Worm (Caenorhabditis elegans) whole organism, L3 larva: ENCODE results near the gene C08B6.5.

Experiments used
- aly-2 ChIP-seq: fragments of 150-350 bp; optimal IDR thresholded peaks from 2 replicates; lab custom pipeline; 2014; ENCODE audit warnings: missing biosample characterization, missing genetic modification characterization
- ceh-82 ChIP-seq: fragments of 150-350 bp; optimal IDR thresholded peaks from 2 replicates; lab custom pipeline; 2014; ENCODE audit warnings: missing biosample characterization, missing genetic modification characterization
- elt-1 ChIP-seq: fragments of 150-350 bp; optimal IDR thresholded peaks from 2 replicates; lab custom pipeline; 2014; ENCODE audit warnings: missing biosample characterization, missing genetic modification characterization
- fkh-10 ChIP-seq: sonication (generic microtip); optimal IDR thresholded peaks from 2 replicates; lab custom pipeline; 2017; ENCODE audit warnings: missing biosample characterization, missing genetic modification reagents, missing genetic modification characterization
- fkh-2 ChIP-seq: fragments of 150-350 bp; optimal IDR thresholded peaks from 2 replicates; lab custom pipeline; 2014; ENCODE audit warnings: missing biosample characterization, missing genetic modification reagents, missing genetic modification characterization
- jun-1 ChIP-seq: fragments of 150-350 bp; optimal IDR thresholded peaks from 2 replicates; lab custom pipeline; 2014; ENCODE audit warnings: missing biosample characterization, missing genetic modification reagents, missing genetic modification characterization
- nhr-25 ChIP-seq: sonication (generic microtip); optimal IDR thresholded peaks from 2 replicates; lab custom pipeline; 2017; ENCODE audit warnings: missing biosample characterization, missing genetic modification characterization
- snpc-4 ChIP-seq: fragments of 150-350 bp; optimal IDR thresholded peaks from 2 replicates; lab custom pipeline; 2014; ENCODE audit warnings: missing biosample characterization, missing genetic modification characterization
- ztf-11 ChIP-seq: fragments of 150-350 bp; optimal IDR thresholded peaks from 2 replicates; lab custom pipeline; 2014; ENCODE audit warnings: missing biosample characterization, missing genetic modification characterization

- TF ChIP-seq snpc-4 (tag; lab: Kevin White, UChicago) (no peak), ceh-82 (tag; lab: Kevin White, UChicago) (no peak), fkh-2 (tag; lab: Kevin White, UChicago) (no peak), fkh-10 (GFP tag; lab: Kevin White, UChicago) (no peak), ztf-11 (tag; lab: Kevin White, UChicago) (no peak), elt-1 (tag; lab: Kevin White, UChicago) (no peak), aly-2 (tag; lab: Kevin White, UChicago) (no peak), nhr-25 (tag; lab: Kevin White, UChicago) (no peak), jun-1 (tag; lab: Kevin White, UChicago) (no peak)
Observed at ce11 chrV:10094374-10094773, 23.2 kb upstream of the C08B6.5 start, which contains the start of gene srd-49.
